Worm (Caenorhabditis elegans) whole organism, L2 larva: ENCODE results near the gene F49C12.15.

ENCODE experiments used
- Y55F3AM.14 ChIP-seq: fragments of 200-800 bp; sonication (Bioruptor generic); optimal IDR thresholded peaks from 2 replicates; lab custom pipeline; 2018; ENCODE audit warnings: mild to moderate bottlenecking, missing genetic modification characterization, missing compliant biosample characterization
- blmp-1 ChIP-seq: sonication (generic microtip); optimal IDR thresholded peaks from 2 replicates; lab custom pipeline; 2017; ENCODE audit warnings: missing genetic modification characterization, mild to moderate bottlenecking, missing compliant biosample characterization, antibody characterized with exemption, moderate library complexity; ENCODE audit not compliant: insufficient read depth
- elt-3 ChIP-seq: sonication (generic microtip); optimal IDR thresholded peaks from 2 replicates; lab custom pipeline; 2017; ENCODE audit warnings: missing biosample characterization, missing genetic modification characterization
- fos-1 ChIP-seq: fragments of 150-350 bp; optimal IDR thresholded peaks from 2 replicates; lab custom pipeline; 2014; ENCODE audit warnings: missing biosample characterization, missing genetic modification characterization
- mdl-1 ChIP-seq, 2 experiments: fragments of 150-350 bp in 1 of 2; sonication (generic microtip) in 1 of 2; optimal IDR thresholded peaks; 2 replicates each; lab custom pipeline; 2017; ENCODE audit warnings: missing biosample characterization in 2 of 2, missing genetic modification characterization in 2 of 2
- nhr-12 ChIP-seq: fragments of 150-350 bp; optimal IDR thresholded peaks from 2 replicates; lab custom pipeline; 2014; ENCODE audit warnings: missing biosample characterization, missing genetic modification characterization
- nhr-25 ChIP-seq: fragments of 150-350 bp; sonication (generic microtip); optimal IDR thresholded peaks from 3 replicates; lab custom pipeline; 2014; ENCODE audit warnings: missing biosample characterization, missing genetic modification characterization
- skn-1 ChIP-seq: sonication (generic microtip); optimal IDR thresholded peaks from 2 replicates; lab custom pipeline; 2017; ENCODE audit warnings: missing biosample characterization, missing genetic modification characterization
- snpc-4 ChIP-seq: fragments of 150-350 bp; optimal IDR thresholded peaks from 2 replicates; lab custom pipeline; 2014; ENCODE audit warnings: missing biosample characterization, missing genetic modification characterization
- unc-55 ChIP-seq: fragments of 150-350 bp; sonication (generic microtip); optimal IDR thresholded peaks from 3 replicates; lab custom pipeline; 2014; ENCODE audit warnings: missing biosample characterization, missing genetic modification reagents, missing genetic modification characterization
- ztf-4 ChIP-seq: fragments of 150-350 bp; optimal IDR thresholded peaks from 2 replicates; lab custom pipeline; 2014; ENCODE audit warnings: missing biosample characterization, missing genetic modification characterization

DNA sequence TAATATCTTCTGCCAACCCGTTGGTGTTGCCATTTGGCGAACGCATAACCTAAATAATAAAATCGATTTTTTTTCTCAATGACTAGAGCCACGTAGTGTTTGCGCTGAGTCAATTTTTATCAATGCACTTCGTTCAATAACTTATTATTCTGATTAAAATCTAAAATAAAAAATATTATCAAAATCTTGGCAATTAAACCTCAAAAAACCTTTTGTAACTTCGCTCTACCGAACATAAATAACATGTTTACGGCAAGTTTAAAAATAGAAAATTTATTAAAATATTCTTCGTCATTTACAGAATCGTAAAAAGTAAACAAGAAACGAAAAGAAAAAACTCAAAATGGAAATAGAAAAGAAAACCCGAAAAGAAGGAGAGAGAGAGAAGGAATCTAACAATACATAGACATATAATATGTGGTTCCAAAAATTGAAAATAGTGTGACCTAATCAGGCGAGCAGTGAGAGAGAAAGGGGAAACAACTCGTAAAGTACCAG is 18.9 kb downstream of the F49C12.15 start, which contains the start of gene pigc-1:
- no peak for TF ChIP-seq mdl-1 (tag; optimal IDR thresholded peaks at IDR 0.05; lab: Kevin White, UChicago)
- TF ChIP-seq unc-55 = no peak
- peak; percentile 20 for TF ChIP-seq fos-1 (tag; lab: Kevin White, UChicago)
- TF ChIP-seq snpc-4 (tag; lab: Kevin White, UChicago) = no peak
- no peak for TF ChIP-seq blmp-1 (tag; lab: Kevin White, UChicago)
- TF ChIP-seq ztf-4 (tag; lab: Kevin White, UChicago) = no peak
- no peak for TF ChIP-seq skn-1 (tag; lab: Kevin White, UChicago)
- no peak for TF ChIP-seq nhr-12 (tag; lab: Kevin White, UChicago)
- no peak for TF ChIP-seq nhr-25 (tag; lab: Kevin White, UChicago)
- TF ChIP-seq elt-3 (tag; lab: Kevin White, UChicago) = no peak
- TF ChIP-seq Y55F3AM.14 (GFP tag; lab: Kevin White, UChicago) = no peak
